Worm (Caenorhabditis elegans): ENCODE data around the gene F58F9.4.

F58F9.4 gene

ce11 chrIV:6271923-6272322, 41.1 kb downstream of the F58F9.4 start, which contains the start of gene srv-31:
srv-31 (minus strand) TSS chrIV:6272023.
- TF ChIP-seq dao-5 (tag; optimal IDR thresholded peaks at IDR 0.05) (no peak), him-1 (tag; optimal IDR thresholded peaks at IDR 0.05) (no peak), W03F9.2 (tag; optimal IDR thresholded peaks at IDR 0.05) (no peak)

- TF ChIP-seq him-1 (tag; optimal IDR thresholded peaks at IDR 0.05) (no peak), dao-5 (tag; optimal IDR thresholded peaks at IDR 0.05) (no peak), W03F9.2 (tag; optimal IDR thresholded peaks at IDR 0.05) (no peak)
Observed at ce11 chrIV:6275671-6276209, 44.9 kb downstream of the F58F9.4 start, which contains the start of the genes aat-4 and T13A10.1. aat-4 (minus strand) TSS chrIV:6275721. T13A10.1 (plus strand) TSS chrIV:6276081.

DNA sequence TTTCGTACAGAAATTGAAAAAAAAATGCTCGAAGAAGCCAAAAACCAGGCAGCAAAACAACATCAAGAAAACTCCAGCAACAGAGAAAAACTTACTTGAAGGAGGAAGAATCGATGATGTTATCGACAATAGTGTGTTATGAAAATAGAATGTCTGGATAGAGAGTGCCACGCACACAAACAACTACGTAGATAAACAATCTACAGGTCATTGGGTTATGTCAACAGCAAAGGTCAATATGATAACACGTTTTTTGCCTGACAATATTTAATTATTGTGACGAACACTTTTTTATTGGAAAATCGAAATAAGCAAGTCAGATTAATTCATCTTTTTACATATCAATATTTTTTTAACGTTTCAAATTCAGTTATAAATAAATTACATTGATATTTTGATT, 48.6 kb downstream of the F58F9.4 start, which contains the start of gene sams-5:
Gene sams-5 (minus strand): TSS at position 131 of the 400 bp plus-strand sequence.
- TF ChIP-seq dao-5 (tag; optimal IDR thresholded peaks at IDR 0.05) (no peak), him-1 (tag; optimal IDR thresholded peaks at IDR 0.05) (no peak), W03F9.2 (tag; optimal IDR thresholded peaks at IDR 0.05) (no peak)

DNA sequence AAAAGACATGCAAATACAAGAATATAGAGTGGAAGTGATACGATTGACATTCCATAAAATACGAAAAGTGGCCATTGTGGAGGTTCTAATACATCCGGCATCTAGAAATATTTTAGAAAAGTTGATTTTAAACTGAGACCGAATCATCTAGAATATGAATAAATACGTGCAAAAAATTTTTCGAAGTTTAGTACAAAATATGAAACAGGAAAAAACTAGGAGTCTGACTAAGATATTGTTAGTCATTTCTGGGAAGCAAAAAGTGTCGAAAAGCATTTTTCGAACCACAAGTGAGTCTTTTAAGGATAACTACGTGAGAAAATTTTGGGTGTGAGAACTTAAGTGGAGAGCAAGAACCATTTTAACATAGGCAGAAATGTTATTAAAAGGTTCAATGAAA, 51.3 kb downstream of the F58F9.4 start, which contains the start of gene srv-32:
Gene srv-32 (minus strand): TSS at position 101 of the 400 bp plus-strand sequence.
- TF ChIP-seq W03F9.2 (tag; optimal IDR thresholded peaks at IDR 0.05), result no peak

Measured in whole organism, L4/young adult.